Fruit fly (Drosophila melanogaster): ENCODE results near the gene CG33783.

The CG33783 gene

DNA sequence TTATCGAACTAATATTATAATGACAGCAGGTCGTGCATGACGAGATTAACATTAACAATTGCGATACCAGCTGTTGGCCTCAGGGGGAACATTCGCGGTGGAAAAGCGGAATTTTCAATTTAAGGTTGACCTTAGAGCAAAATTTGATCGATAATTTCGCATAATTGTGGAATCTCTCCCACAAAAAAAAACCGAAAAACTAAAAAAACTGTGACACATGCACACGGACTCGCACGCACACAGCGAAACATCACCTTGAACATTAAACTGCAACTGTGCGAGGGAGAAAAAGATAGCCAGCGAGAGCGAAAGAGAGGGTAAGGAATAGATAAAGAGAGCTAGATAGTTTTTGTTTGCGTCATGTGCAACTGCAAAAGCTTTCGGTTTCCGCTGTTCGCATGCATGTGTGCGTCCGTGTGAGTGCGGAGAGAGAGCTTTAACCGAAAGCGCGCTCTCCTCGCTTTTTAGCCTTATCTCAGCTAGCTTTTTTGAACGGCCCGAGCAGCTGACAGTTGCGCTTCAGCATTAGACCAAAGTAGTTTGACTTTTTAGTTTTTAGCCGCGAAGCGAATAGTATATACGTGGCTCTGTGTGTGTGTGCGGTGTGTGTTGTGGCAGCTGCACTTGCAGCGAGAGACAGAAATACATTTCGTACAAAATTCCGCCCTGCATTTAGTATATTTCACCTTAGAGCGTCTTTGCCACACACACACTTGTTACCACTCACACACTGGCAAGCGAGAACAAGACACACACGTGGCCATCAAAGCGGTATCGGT is 26.9 kb downstream of the CG33783 start:
- TF ChIP-seq insv (optimal IDR thresholded peaks at IDR 0.05) (no peak), psq (optimal IDR thresholded peaks at IDR 0.05) (no peak), Sin3A (optimal IDR thresholded peaks at IDR 0.05) (no peak), ttk (optimal IDR thresholded peaks at IDR 0.05) (no peak), Myc (optimal IDR thresholded peaks at IDR 0.05) (no peak), h (optimal IDR thresholded peaks at IDR 0.05) (no peak)

DNA sequence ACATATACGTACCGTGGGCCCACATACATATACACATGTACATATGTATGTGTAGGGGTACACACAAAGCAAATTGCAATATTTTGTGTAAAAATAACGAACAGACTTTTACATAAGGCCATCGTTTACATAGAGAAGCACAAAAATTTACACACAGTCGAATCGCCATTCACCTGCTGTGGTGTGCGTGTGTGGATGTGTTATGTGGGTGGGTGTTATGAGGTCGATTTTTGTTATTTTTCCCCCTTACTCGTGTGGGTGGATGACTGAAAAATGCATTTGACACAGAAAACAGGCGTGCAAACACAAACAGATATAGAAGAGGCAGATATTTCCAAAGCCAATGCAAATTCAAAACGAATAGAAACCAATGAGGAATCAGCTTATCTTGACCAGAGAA is 28.5 kb downstream of the CG33783 start:
- no peak for TF ChIP-seq Myc (optimal IDR thresholded peaks at IDR 0.05)
- no peak for TF ChIP-seq Sin3A (optimal IDR thresholded peaks at IDR 0.05)
- TF ChIP-seq ttk (optimal IDR thresholded peaks at IDR 0.05) = no peak
- no peak for TF ChIP-seq insv (optimal IDR thresholded peaks at IDR 0.05)

DNA sequence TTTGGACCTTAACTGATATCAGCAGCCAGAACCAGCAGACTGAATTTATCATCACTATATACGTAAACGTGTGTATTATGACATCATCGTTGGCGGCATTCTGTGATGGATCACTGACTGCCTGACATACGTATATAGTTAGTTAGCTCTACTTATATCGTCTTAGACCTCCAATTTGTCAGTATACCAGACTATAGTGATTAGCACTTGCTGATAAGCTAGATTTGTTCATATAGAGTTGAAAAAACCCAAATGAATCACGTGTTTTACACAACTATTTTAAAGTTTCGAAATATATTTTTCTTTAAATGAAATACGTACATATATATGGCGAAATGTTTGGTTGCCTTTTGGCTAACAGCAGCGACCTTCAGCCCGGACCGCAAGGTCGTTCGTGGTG is 29.2 kb downstream of the CG33783 start:
- TF ChIP-seq h (optimal IDR thresholded peaks at IDR 0.05) (no peak), insv (optimal IDR thresholded peaks at IDR 0.05) (no peak), psq (optimal IDR thresholded peaks at IDR 0.05) (no peak), Myc (optimal IDR thresholded peaks at IDR 0.05) (no peak), ttk (optimal IDR thresholded peaks at IDR 0.05) (no peak), Sin3A (optimal IDR thresholded peaks at IDR 0.05) (no peak)

DNA sequence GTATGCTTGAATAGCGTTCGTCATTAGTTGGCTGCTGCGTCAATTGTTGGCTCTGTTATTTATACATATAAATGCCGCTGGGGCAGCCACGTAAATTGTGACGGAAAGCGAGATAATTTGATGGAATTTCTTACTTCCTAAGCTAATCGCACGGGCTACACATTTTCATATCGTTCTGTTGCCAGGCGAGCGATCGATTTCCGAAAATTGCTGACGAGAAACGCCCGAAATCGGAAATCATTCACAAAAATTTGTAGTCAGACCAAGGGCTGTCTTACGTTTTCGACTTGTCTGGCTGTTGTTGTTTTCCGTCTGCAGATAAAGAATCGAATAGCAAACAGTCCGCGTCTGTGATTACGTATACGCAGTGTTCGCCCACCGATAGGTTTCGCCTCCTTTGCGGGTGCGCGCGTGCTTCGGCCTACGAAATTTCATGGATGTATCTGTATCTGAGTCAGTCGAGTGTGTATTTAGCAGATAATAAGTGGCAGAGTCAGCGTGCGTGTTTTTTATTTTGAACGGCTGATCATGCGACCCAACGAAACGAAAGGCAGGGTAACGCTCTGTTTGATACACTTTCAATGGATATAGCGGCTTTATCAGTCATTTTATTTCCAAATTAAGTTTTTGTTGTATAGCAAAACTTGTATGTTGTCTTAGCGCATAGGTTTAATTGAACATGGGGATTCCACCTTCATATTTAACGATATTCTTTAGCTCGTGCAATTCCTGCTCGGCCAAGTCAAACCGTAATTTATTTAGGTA is 31.1 kb downstream of the CG33783 start:
- no peak for TF ChIP-seq insv (optimal IDR thresholded peaks at IDR 0.05)
- no peak for TF ChIP-seq psq (optimal IDR thresholded peaks at IDR 0.05)
- no peak for TF ChIP-seq h (optimal IDR thresholded peaks at IDR 0.05)
- TF ChIP-seq Sin3A (optimal IDR thresholded peaks at IDR 0.05) = no peak
- TF ChIP-seq Myc (optimal IDR thresholded peaks at IDR 0.05) = no peak
- no peak for TF ChIP-seq ttk (optimal IDR thresholded peaks at IDR 0.05)

DNA sequence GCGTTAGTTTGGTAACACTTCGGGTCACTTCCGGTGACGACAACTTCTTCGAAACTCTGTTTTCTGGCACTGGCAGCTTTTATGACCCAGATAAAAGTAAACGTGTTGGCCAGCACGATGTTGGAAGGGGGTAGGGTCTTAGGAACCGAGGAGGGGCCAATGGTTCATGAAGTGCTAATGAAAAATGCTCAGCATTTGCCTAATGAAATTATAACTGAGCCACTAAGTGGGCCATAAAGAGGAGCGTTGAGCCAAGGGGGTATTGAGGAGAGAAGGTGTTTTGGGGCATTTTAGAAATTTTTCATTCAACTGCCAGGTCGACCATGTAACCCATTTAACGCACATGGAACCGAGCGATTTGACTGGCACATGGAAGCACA is 31.7 kb downstream of the CG33783 start:
- no peak for TF ChIP-seq ttk (optimal IDR thresholded peaks at IDR 0.05)
- no peak for TF ChIP-seq Myc (optimal IDR thresholded peaks at IDR 0.05)
- TF ChIP-seq h (optimal IDR thresholded peaks at IDR 0.05) = no peak
- TF ChIP-seq insv (optimal IDR thresholded peaks at IDR 0.05) = no peak
- no peak for TF ChIP-seq Sin3A (optimal IDR thresholded peaks at IDR 0.05)
- TF ChIP-seq psq (optimal IDR thresholded peaks at IDR 0.05) = no peak

DNA sequence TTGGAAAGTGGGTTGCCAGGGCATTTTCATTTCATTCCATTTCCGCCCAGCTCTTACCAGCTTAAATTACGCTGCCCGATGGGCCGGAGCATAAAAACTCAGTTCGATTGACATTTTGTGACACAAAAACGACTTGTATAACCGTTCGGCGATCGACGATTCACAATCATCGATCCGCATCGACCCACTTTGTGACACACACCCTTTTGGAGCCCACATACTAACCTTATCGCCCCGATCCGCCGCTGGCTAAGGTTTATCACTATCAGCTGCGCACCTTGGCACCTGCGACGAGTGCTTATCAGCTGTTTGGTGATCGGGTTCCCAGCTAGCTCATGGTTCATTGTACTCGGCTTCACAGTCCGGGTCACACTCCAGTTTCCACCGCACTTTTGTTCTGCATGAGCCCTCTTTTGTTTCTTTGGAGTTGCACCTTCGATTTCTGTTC is 32.9 kb downstream of the CG33783 start:
- no peak for TF ChIP-seq h (optimal IDR thresholded peaks at IDR 0.05)
- no peak for TF ChIP-seq ttk (optimal IDR thresholded peaks at IDR 0.05)
- no peak for TF ChIP-seq Myc (optimal IDR thresholded peaks at IDR 0.05)
- no peak for TF ChIP-seq Sin3A (optimal IDR thresholded peaks at IDR 0.05)
- TF ChIP-seq psq (optimal IDR thresholded peaks at IDR 0.05) = no peak
- no peak for TF ChIP-seq insv (optimal IDR thresholded peaks at IDR 0.05)

DNA sequence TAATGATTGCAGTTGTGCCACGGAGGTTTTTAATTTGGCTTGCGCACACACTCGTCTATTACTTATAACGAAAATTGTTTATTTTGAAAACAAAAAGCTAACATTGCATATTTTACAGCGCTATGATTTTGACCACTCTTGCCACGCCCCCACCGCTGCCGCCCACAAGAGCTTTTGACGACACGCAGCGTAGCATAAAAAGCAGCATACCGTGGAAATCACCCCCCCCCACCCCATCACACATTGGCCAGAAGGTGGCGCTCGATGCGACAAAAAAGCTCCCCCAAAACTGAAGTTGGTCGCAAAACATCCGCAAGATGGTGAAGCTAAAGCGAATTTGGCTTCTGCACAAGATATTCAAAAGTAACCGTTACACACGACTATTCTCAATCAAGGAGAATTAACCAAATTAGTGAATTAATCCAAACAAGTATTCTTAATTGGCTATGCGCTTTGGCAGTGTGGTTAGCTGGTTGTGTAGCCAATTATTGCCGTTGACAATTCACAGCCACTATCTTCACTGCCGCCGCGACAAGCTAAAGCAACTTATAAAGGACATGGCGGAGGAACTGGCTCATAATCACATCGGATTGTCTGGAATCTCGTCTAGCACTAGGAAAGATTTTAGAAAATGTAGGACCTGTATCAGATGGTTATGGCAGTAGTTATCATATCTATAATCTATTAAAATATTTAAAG is 34.1 kb downstream of the CG33783 start:
- no peak for TF ChIP-seq Sin3A (optimal IDR thresholded peaks at IDR 0.05)

DNA sequence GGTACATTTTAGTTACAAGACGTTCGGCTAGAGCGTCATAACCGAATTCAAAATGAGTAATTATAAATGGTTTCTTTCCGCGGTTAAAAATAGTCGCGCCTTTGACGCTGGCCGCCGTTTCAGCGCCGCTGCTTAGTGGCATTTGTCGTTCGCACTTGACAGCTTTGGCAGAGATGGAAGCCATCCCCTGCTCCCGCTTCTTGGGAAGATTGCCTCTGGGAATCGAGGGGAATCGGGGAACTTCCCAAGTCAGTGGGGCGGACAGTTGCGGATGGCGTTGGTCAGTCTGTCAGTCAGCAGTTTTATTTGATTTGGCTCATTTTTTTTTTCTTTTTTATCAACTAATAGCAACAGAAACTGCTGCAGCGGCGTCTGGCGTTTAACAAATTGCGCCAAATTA is 40.2 kb downstream of the CG33783 start:
- TF ChIP-seq Myc (optimal IDR thresholded peaks at IDR 0.05) = no peak
- TF ChIP-seq ttk (optimal IDR thresholded peaks at IDR 0.05) = no peak
- no peak for TF ChIP-seq h (optimal IDR thresholded peaks at IDR 0.05)
- no peak for TF ChIP-seq Sin3A (optimal IDR thresholded peaks at IDR 0.05)
- no peak for TF ChIP-seq psq (optimal IDR thresholded peaks at IDR 0.05)
- TF ChIP-seq insv (optimal IDR thresholded peaks at IDR 0.05) = no peak

DNA sequence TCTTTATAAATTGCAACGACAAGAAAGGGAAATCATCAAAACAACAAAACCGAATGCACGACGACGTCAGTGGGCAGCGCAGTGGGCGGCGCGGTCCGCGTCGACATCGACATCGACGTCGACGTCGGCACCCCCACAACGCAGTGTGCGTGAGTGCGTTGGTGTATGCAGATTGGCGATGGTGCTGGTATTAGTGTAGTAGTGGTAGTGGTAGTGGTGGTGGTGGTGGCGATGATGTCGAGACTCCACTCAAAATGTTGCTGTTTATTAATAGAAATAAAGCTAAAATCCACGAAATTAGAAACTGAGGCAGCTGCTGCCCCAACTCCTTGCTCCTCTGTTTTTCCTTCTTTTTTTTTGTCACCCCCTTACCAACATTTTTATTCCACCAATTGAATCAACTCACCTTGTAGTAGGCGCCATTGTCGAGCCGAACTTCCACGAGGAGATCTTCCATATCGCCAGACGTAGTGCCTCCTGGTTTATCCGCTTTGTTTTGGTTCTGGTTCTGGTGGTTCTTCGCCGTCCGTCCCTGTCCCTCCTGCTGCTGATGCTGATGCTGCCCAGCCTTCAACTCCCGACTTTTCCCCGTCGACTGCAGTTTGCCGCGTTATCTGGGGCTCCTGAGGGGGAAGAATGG is 41.8 kb downstream of the CG33783 start:
- no peak for TF ChIP-seq insv (optimal IDR thresholded peaks at IDR 0.05)
- no peak for TF ChIP-seq Sin3A (optimal IDR thresholded peaks at IDR 0.05)
- TF ChIP-seq Myc (optimal IDR thresholded peaks at IDR 0.05) = no peak
- TF ChIP-seq psq (optimal IDR thresholded peaks at IDR 0.05) = no peak
- no peak for TF ChIP-seq ttk (optimal IDR thresholded peaks at IDR 0.05)
- TF ChIP-seq h (optimal IDR thresholded peaks at IDR 0.05) = no peak

DNA sequence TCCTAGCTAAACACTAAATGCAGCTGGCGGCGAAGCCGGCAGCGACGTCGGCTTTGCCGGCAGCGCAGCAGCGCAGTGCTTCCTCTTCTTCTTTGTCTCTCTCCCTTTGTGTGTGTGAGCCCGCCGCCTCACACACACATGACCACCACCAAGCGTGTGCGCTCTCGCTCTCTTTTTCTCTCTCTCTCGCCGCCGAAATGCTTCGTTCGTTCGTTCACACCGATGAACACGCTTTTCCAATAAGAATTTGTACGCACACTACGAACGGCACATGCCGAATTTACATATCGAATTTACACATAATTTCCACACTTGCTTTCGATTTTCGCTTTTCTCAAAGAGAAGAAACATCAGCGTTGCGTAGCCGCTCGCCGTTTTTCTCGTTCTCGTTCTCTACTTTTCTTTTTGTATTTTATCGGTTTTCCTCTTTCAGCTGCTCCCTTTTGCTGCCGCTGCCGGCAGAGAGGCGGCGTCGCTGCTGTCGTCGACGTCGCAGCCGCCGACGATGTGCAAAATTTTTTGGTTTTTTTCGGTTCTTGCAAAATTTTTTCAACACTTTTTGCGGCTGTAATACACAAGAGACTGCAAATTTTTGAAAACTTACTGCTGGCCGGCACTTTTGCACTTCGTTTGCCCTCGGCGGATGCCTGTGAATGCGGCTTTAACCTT is 42.8 kb downstream of the CG33783 start:
- peak; percentile 79 for TF ChIP-seq insv (optimal IDR thresholded peaks at IDR 0.05)
- no peak for TF ChIP-seq h (optimal IDR thresholded peaks at IDR 0.05)

DNA sequence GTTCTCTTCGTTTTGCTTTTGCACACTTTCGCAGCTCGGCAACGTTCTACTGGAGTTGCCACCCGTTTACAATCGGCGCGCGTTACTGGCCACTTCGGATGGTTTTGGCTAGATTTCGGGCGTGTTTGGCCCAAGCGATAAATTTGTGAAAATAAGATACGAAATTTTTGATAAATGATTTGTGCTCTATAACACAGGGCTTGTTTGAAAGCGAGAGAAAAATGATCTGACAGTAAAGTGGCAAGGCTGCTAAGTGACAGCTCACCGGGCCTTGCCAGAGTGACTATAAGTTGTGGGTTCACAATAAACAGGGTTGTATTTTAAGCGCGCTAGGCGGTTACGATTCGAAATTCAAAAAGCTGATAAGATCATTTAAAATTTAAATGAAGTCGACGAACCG is 43.4 kb downstream of the CG33783 start, which contains the start of gene Fmr1:
Gene Fmr1, minus strand, starts transcription at position 184 of the 400 bp plus-strand sequence.
- TF ChIP-seq ttk (optimal IDR thresholded peaks at IDR 0.05) (no peak), Sin3A (optimal IDR thresholded peaks at IDR 0.05) (no peak), psq (optimal IDR thresholded peaks at IDR 0.05) (peak; percentile 68), h (optimal IDR thresholded peaks at IDR 0.05) (no peak), Myc (optimal IDR thresholded peaks at IDR 0.05) (no peak), insv (optimal IDR thresholded peaks at IDR 0.05) (no peak)
